Fruit fly (Drosophila melanogaster) whole organism, pupa: ENCODE measurements around the gene CG5890.
A peak's percentile ranks its signal among the peaks of the same experiment; 100 is the strongest.

ENCODE experiments used
- CG10348 ChIP-seq: fragments of 200-800 bp; sonication (Bioruptor generic); IDR thresholded peaks from 2 replicates; pipeline ENCODE4 v1.3.6; 2022; ENCODE audit warnings: missing biosample characterization, missing genetic modification characterization
- CG12605 ChIP-seq: fragments of 200-800 bp; sonication (Bioruptor generic); IDR thresholded peaks from 2 replicates; pipeline ENCODE4 v1.3.6; 2022; ENCODE audit warnings: missing biosample characterization, missing genetic modification characterization
- CG13204 ChIP-seq: fragments of 200-800 bp; sonication (Bioruptor generic); optimal IDR thresholded peaks from 2 replicates; lab custom pipeline; 2018; ENCODE audit warnings: missing biosample characterization, mild to moderate bottlenecking, missing genetic modification characterization, moderate library complexity
- CG14655 ChIP-seq: fragments of 200-800 bp; sonication (Bioruptor generic); optimal IDR thresholded peaks from 3 replicates; lab custom pipeline; 2017; ENCODE audit warnings: mild to moderate bottlenecking, missing biosample characterization, missing genetic modification reagents, missing genetic modification characterization
- CG15710 ChIP-seq: fragments of 200-800 bp; sonication (Bioruptor generic); optimal IDR thresholded peaks from 2 replicates; lab custom pipeline; 2018; ENCODE audit warnings: missing biosample characterization, mild to moderate bottlenecking, missing genetic modification characterization, moderate library complexity
- CG17806 ChIP-seq: fragments of 200-800 bp; sonication (Bioruptor generic); optimal IDR thresholded peaks from 2 replicates; lab custom pipeline; 2018; ENCODE audit warnings: missing biosample characterization, mild to moderate bottlenecking, missing genetic modification characterization, moderate library complexity
- CG32121 ChIP-seq: fragments of 200-800 bp; sonication (Bioruptor generic); IDR thresholded peaks from 2 replicates; pipeline ENCODE4 v1.3.6; 2022; ENCODE audit warnings: missing biosample characterization, missing genetic modification characterization
- CG34367 ChIP-seq: fragments of 200-800 bp; sonication (Bioruptor generic); optimal IDR thresholded peaks from 2 replicates; lab custom pipeline; 2018; ENCODE audit warnings: missing biosample characterization, mild to moderate bottlenecking, missing genetic modification characterization
- CG4496 ChIP-seq: fragments of 200-800 bp; sonication (Bioruptor generic); IDR thresholded peaks from 3 replicates; pipeline ENCODE4 v1.3.6; 2022; ENCODE audit warnings: missing biosample characterization, missing genetic modification characterization
- CG8159 ChIP-seq: fragments of 200-800 bp; sonication (Bioruptor generic); optimal IDR thresholded peaks from 3 replicates; lab custom pipeline; 2018; ENCODE audit warnings: missing biosample characterization, mild to moderate bottlenecking, missing genetic modification characterization, moderate library complexity
- CG8301 ChIP-seq: fragments of 200-800 bp; sonication (Bioruptor generic); optimal IDR thresholded peaks from 2 replicates; lab custom pipeline; 2018; ENCODE audit warnings: missing biosample characterization, mild to moderate bottlenecking, missing genetic modification characterization
- CG9948 ChIP-seq: fragments of 200-800 bp; sonication (Bioruptor generic); optimal IDR thresholded peaks from 2 replicates; lab custom pipeline; 2018; ENCODE audit warnings: missing biosample characterization, mild to moderate bottlenecking, missing genetic modification characterization, moderate library complexity
- D1 ChIP-seq: fragments of 200-800 bp; sonication (Bioruptor generic); optimal IDR thresholded peaks from 2 replicates; lab custom pipeline; 2018; ENCODE audit warnings: missing biosample characterization, mild to moderate bottlenecking, missing genetic modification characterization, moderate library complexity
- EcR ChIP-seq: fragments of 200-800 bp; sonication (Bioruptor generic); optimal IDR thresholded peaks from 3 replicates; lab custom pipeline; 2019; ENCODE audit warnings: missing biosample characterization, missing genetic modification characterization, mild to moderate bottlenecking, moderate library complexity, missing genetic modification reagents
- Ets98B ChIP-seq: fragments of 200-800 bp; sonication (Bioruptor generic); IDR thresholded peaks from 2 replicates; pipeline ENCODE4 v1.3.6; 2022; ENCODE audit warnings: missing biosample characterization, missing genetic modification characterization
- Pif1A ChIP-seq: fragments of 200-800 bp; sonication (Bioruptor generic); optimal IDR thresholded peaks from 3 replicates; lab custom pipeline; 2016; ENCODE audit warnings: missing biosample characterization, missing genetic modification characterization
- Pif1B ChIP-seq: fragments of 200-800 bp; sonication (Bioruptor generic); optimal IDR thresholded peaks from 3 replicates; lab custom pipeline; 2016; ENCODE audit warnings: missing biosample characterization, missing genetic modification characterization
- Snoo ChIP-seq: fragments of 200-800 bp; sonication (Bioruptor generic); optimal IDR thresholded peaks from 3 replicates; lab custom pipeline; 2017; ENCODE audit warnings: missing biosample characterization, mild to moderate bottlenecking, missing genetic modification characterization, inconsistent platforms
- fd96Ca ChIP-seq: fragments of 200-800 bp; sonication (Bioruptor generic); IDR thresholded peaks from 3 replicates; pipeline ENCODE4 v1.3.6; 2022; ENCODE audit warnings: missing biosample characterization, missing genetic modification characterization
- gl ChIP-seq: fragments of 200-800 bp; sonication (Bioruptor generic); optimal IDR thresholded peaks from 2 replicates; lab custom pipeline; 2018; ENCODE audit warnings: missing biosample characterization, mild to moderate bottlenecking, missing genetic modification characterization
- rn ChIP-seq: fragments of 200-800 bp; sonication (Bioruptor generic); IDR thresholded peaks from 2 replicates; pipeline ENCODE4 v1.3.6; 2022; ENCODE audit warnings: missing biosample characterization, missing genetic modification characterization

Gene CG5890

dm6 chr3R:25831799-25832280, 24.1 kb upstream of the CG5890 start, which contains the start of the genes Mst57Da and alpha4GT2:
Gene Mst57Da (minus strand): TSS chr3R:25831899.
Gene alpha4GT2 (plus strand): TSS chr3R:25832230.
- TF ChIP-seq CG4496 (no peak), CG17806 (tag; lab: Kevin White, UChicago) (no peak), CG14655 (GFP tag; lab: Kevin White, UChicago) (no peak), CG34367 (tag; lab: Kevin White, UChicago) (no peak), Pif1B (GFP tag; lab: Kevin White, UChicago) (no peak), CG12605 (no peak)

- TF ChIP-seq CG12605 (no peak), CG14655 (GFP tag; lab: Kevin White, UChicago) (no peak), CG34367 (tag; lab: Kevin White, UChicago) (no peak), CG15710 (tag; lab: Kevin White, UChicago) (no peak), D1 (tag; lab: Kevin White, UChicago) (no peak), CG4496 (no peak), CG9948 (no peak), gl (no peak), CG13204 (GFP tag; lab: Kevin White, UChicago) (no peak), CG8159 (no peak), fd96Ca (no peak), CG10348 (GFP tag; lab: Robert Waterston, UW) (no peak), Pif1A (GFP tag; lab: Kevin White, UChicago) (no peak), CG32121 (GFP tag; lab: Robert Waterston, UW) (no peak), rn (GFP tag; lab: Robert Waterston, UW) (no peak), Ets98B (no peak), CG8301 (tag; lab: Kevin White, UChicago) (no peak), Snoo (tag; lab: Kevin White, UChicago) (no peak)
Observed at dm6 chr3R:25851224-25851682, 4.7 kb upstream of the CG5890 start, which contains the start of the genes CG14545 and CG5886. Gene CG14545 (minus strand): TSS chr3R:25851291. Gene CG5886 (plus strand): TSS chr3R:25851632.

dm6 chr3R:25854825-25855224, 1.1 kb upstream of the CG5890 start:
- no peak for TF ChIP-seq EcR (GFP tag; lab: Kevin White, UChicago)
- TF ChIP-seq Pif1A (GFP tag; lab: Kevin White, UChicago) = no peak
- TF ChIP-seq CG9948 = no peak
- TF ChIP-seq fd96Ca = no peak
- no peak for TF ChIP-seq CG14655 (GFP tag; lab: Kevin White, UChicago)
- no peak for TF ChIP-seq Snoo (tag; lab: Kevin White, UChicago)
- no peak for TF ChIP-seq CG4496
- 0 out of 2 replicates have a peak, but pooled peaks have one; percentile 26 for TF ChIP-seq CG32121 (GFP tag; lab: Robert Waterston, UW)
- TF ChIP-seq CG8301 (tag; lab: Kevin White, UChicago) = no peak
- TF ChIP-seq Ets98B = 0 out of 2 replicates have a peak, but pooled peaks have one; percentile 14
- no peak for TF ChIP-seq Pif1B (GFP tag; lab: Kevin White, UChicago)
- TF ChIP-seq CG17806 (tag; lab: Kevin White, UChicago) = peak; percentile 38
- no peak for TF ChIP-seq gl
- TF ChIP-seq CG34367 (tag; lab: Kevin White, UChicago) = no peak
- TF ChIP-seq rn (GFP tag; lab: Robert Waterston, UW) = no peak
- no peak for TF ChIP-seq CG13204 (GFP tag; lab: Kevin White, UChicago)
- peak; percentile 0 for TF ChIP-seq CG15710 (tag; lab: Kevin White, UChicago)
- TF ChIP-seq CG12605 = no peak
- no peak for TF ChIP-seq CG10348 (GFP tag; lab: Robert Waterston, UW)
- no peak for TF ChIP-seq D1 (tag; lab: Kevin White, UChicago)
- peak; percentile 31 for TF ChIP-seq CG8159

- TF ChIP-seq Pif1A (GFP tag; lab: Kevin White, UChicago) (no peak), CG12605 (no peak), CG9948 (no peak), gl (no peak), Snoo (tag; lab: Kevin White, UChicago) (no peak), Ets98B (no peak), CG4496 (no peak), CG32121 (GFP tag; lab: Robert Waterston, UW) (no peak), CG34367 (tag; lab: Kevin White, UChicago) (no peak), CG17806 (tag; lab: Kevin White, UChicago) (no peak), fd96Ca (no peak), CG10348 (GFP tag; lab: Robert Waterston, UW) (no peak), EcR (GFP tag; lab: Kevin White, UChicago) (no peak), CG8301 (tag; lab: Kevin White, UChicago) (no peak), D1 (tag; lab: Kevin White, UChicago) (no peak), CG15710 (tag; lab: Kevin White, UChicago) (no peak)
Observed at dm6 chr3R:25870389-25870788, 14.4 kb downstream of the CG5890 start.

dm6 chr3R:25876639-25877038, 20.7 kb downstream of the CG5890 start:
- no peak for TF ChIP-seq CG14655 (GFP tag; lab: Kevin White, UChicago)
- no peak for TF ChIP-seq Snoo (tag; lab: Kevin White, UChicago)
- TF ChIP-seq D1 (tag; lab: Kevin White, UChicago) = no peak
- TF ChIP-seq CG17806 (tag; lab: Kevin White, UChicago) = no peak
- TF ChIP-seq CG34367 (tag; lab: Kevin White, UChicago) = no peak
- TF ChIP-seq rn (GFP tag; lab: Robert Waterston, UW) = no peak
- TF ChIP-seq EcR (GFP tag; lab: Kevin White, UChicago) = no peak
- no peak for TF ChIP-seq Pif1B (GFP tag; lab: Kevin White, UChicago)
- TF ChIP-seq Pif1A (GFP tag; lab: Kevin White, UChicago) = no peak
- no peak for TF ChIP-seq CG13204 (GFP tag; lab: Kevin White, UChicago)
- no peak for TF ChIP-seq gl
- TF ChIP-seq CG12605 = no peak
- no peak for TF ChIP-seq Ets98B
- TF ChIP-seq CG4496 = no peak
- TF ChIP-seq CG10348 (GFP tag; lab: Robert Waterston, UW) = no peak
- no peak for TF ChIP-seq CG15710 (tag; lab: Kevin White, UChicago)
- no peak for TF ChIP-seq CG8301 (tag; lab: Kevin White, UChicago)
- TF ChIP-seq CG8159 = no peak
